Worm (Caenorhabditis elegans) whole organism, L3 larva: ENCODE measurements around the gene F56C3.9.

Source experiments
- R02D3.7 ChIP-seq: fragments of 150-350 bp; optimal IDR thresholded peaks from 2 replicates; lab custom pipeline; 2014; ENCODE audit warnings: missing biosample characterization, missing genetic modification characterization
- ZK546.5 ChIP-seq: sonication (generic microtip); optimal IDR thresholded peaks from 2 replicates; lab custom pipeline; 2017; ENCODE audit warnings: missing biosample characterization, missing genetic modification characterization
- aly-2 ChIP-seq: fragments of 150-350 bp; optimal IDR thresholded peaks from 2 replicates; lab custom pipeline; 2014; ENCODE audit warnings: missing biosample characterization, missing genetic modification characterization
- ama-1 ChIP-seq: fragments of 150-350 bp; optimal IDR thresholded peaks from 2 replicates; lab custom pipeline; 2018
- ceh-16 ChIP-seq: sonication (generic microtip); optimal IDR thresholded peaks from 2 replicates; lab custom pipeline; 2017; ENCODE audit warnings: missing biosample characterization, missing genetic modification characterization
- ceh-28 ChIP-seq: fragments of 150-350 bp; optimal IDR thresholded peaks from 2 replicates; lab custom pipeline; 2014; ENCODE audit warnings: missing biosample characterization, missing genetic modification reagents, missing genetic modification characterization
- ceh-82 ChIP-seq: fragments of 150-350 bp; optimal IDR thresholded peaks from 2 replicates; lab custom pipeline; 2014; ENCODE audit warnings: missing biosample characterization, missing genetic modification characterization
- ceh-9 ChIP-seq: sonication (generic microtip); optimal IDR thresholded peaks from 2 replicates; lab custom pipeline; 2018; ENCODE audit warnings: missing biosample characterization, missing genetic modification characterization
- daf-12 ChIP-seq: fragments of 150-350 bp; optimal IDR thresholded peaks from 2 replicates; lab custom pipeline; 2014; ENCODE audit warnings: missing biosample characterization, missing genetic modification reagents, missing genetic modification characterization
- egl-27 ChIP-seq: sonication (generic microtip); optimal IDR thresholded peaks from 4 replicates; lab custom pipeline; 2017; ENCODE audit warnings: missing biosample characterization, missing genetic modification reagents, missing genetic modification characterization
- egl-5 ChIP-seq: fragments of 150-350 bp; optimal IDR thresholded peaks from 2 replicates; lab custom pipeline; 2017; ENCODE audit warnings: missing biosample characterization, missing genetic modification reagents, missing genetic modification characterization, inconsistent platforms
- elt-1 ChIP-seq: fragments of 150-350 bp; optimal IDR thresholded peaks from 2 replicates; lab custom pipeline; 2014; ENCODE audit warnings: missing biosample characterization, missing genetic modification characterization
- elt-2 ChIP-seq: sonication (generic microtip); optimal IDR thresholded peaks from 2 replicates; lab custom pipeline; 2016; ENCODE audit warnings: missing genetic modification reagents, mild to moderate bottlenecking, missing genetic modification characterization, missing compliant biosample characterization
- elt-3 ChIP-seq, 3 experiments: fragments of 150-350 bp in 1 of 3; sonication (generic microtip) in 2 of 3; optimal IDR thresholded peaks; 2 replicates in 2 of 3; 4 replicates in 1 of 3; lab custom pipeline; 2014 to 2017; ENCODE audit warnings: missing biosample characterization in 3 of 3, missing genetic modification characterization in 3 of 3
- eor-1 ChIP-seq, 2 experiments: fragments of 150-350 bp; optimal IDR thresholded peaks; 2 replicates each; lab custom pipeline; 2014 to 2018; ENCODE audit warnings: missing biosample characterization in 2 of 2, missing genetic modification characterization in 2 of 2
- fkh-10 ChIP-seq: sonication (generic microtip); optimal IDR thresholded peaks from 2 replicates; lab custom pipeline; 2017; ENCODE audit warnings: missing biosample characterization, missing genetic modification reagents, missing genetic modification characterization
- fkh-2 ChIP-seq: fragments of 150-350 bp; optimal IDR thresholded peaks from 2 replicates; lab custom pipeline; 2014; ENCODE audit warnings: missing biosample characterization, missing genetic modification reagents, missing genetic modification characterization
- fos-1 ChIP-seq: fragments of 150-350 bp; optimal IDR thresholded peaks from 2 replicates; lab custom pipeline; 2014; ENCODE audit warnings: missing biosample characterization, missing genetic modification characterization
- hmg-11 ChIP-seq: sonication (generic microtip); optimal IDR thresholded peaks from 2 replicates; lab custom pipeline; 2016; ENCODE audit warnings: missing genetic modification characterization, missing compliant biosample characterization
- jun-1 ChIP-seq: fragments of 150-350 bp; optimal IDR thresholded peaks from 2 replicates; lab custom pipeline; 2014; ENCODE audit warnings: missing biosample characterization, missing genetic modification reagents, missing genetic modification characterization
- lin-15B ChIP-seq: fragments of 150-350 bp; optimal IDR thresholded peaks from 2 replicates; lab custom pipeline; 2014; ENCODE audit warnings: missing biosample characterization, missing genetic modification characterization
- lin-39 ChIP-seq: fragments of 150-350 bp; optimal IDR thresholded peaks from 2 replicates; lab custom pipeline; 2018; ENCODE audit warnings: missing biosample characterization, missing genetic modification reagents, missing genetic modification characterization
- lsy-12 ChIP-seq: sonication (generic microtip); optimal IDR thresholded peaks from 2 replicates; lab custom pipeline; 2016; ENCODE audit warnings: mild to moderate bottlenecking, missing genetic modification characterization, missing compliant biosample characterization
- mdl-1 ChIP-seq: fragments of 150-350 bp; optimal IDR thresholded peaks from 2 replicates; lab custom pipeline; 2014; ENCODE audit warnings: missing biosample characterization, missing genetic modification characterization
- mml-1 ChIP-seq: fragments of 150-350 bp; sonication (generic microtip); optimal IDR thresholded peaks from 3 replicates; lab custom pipeline; 2014; ENCODE audit warnings: missing biosample characterization, missing genetic modification characterization
- nfya-1 ChIP-seq: sonication (generic microtip); optimal IDR thresholded peaks from 2 replicates; lab custom pipeline; 2017; ENCODE audit warnings: missing genetic modification characterization, mild to moderate bottlenecking, missing compliant biosample characterization, antibody characterized with exemption, moderate library complexity; ENCODE audit not compliant: insufficient read depth
- nhr-11 ChIP-seq: fragments of 150-350 bp; optimal IDR thresholded peaks from 2 replicates; lab custom pipeline; 2014; ENCODE audit warnings: missing biosample characterization, missing genetic modification characterization
- nhr-12 ChIP-seq: fragments of 150-350 bp; optimal IDR thresholded peaks from 2 replicates; lab custom pipeline; 2014; ENCODE audit warnings: missing biosample characterization, missing genetic modification characterization
- nhr-23 ChIP-seq: fragments of 150-350 bp; optimal IDR thresholded peaks from 2 replicates; lab custom pipeline; 2014; ENCODE audit warnings: missing biosample characterization, missing genetic modification reagents, missing genetic modification characterization
- nhr-237 ChIP-seq: fragments of 150-350 bp; optimal IDR thresholded peaks from 2 replicates; lab custom pipeline; 2014; ENCODE audit warnings: missing biosample characterization, missing genetic modification characterization
- nhr-25 ChIP-seq: sonication (generic microtip); optimal IDR thresholded peaks from 2 replicates; lab custom pipeline; 2017; ENCODE audit warnings: missing biosample characterization, missing genetic modification characterization
- nhr-28 ChIP-seq: fragments of 150-350 bp; optimal IDR thresholded peaks from 2 replicates; lab custom pipeline; 2014; ENCODE audit warnings: missing biosample characterization, missing genetic modification characterization
- nhr-43 ChIP-seq: sonication (generic microtip); optimal IDR thresholded peaks from 2 replicates; lab custom pipeline; 2016; ENCODE audit warnings: mild to moderate bottlenecking, missing genetic modification characterization, missing compliant biosample characterization; ENCODE audit not compliant: poor library complexity, severe bottlenecking
- nhr-67 ChIP-seq: fragments of 150-350 bp; optimal IDR thresholded peaks from 2 replicates; lab custom pipeline; 2014; ENCODE audit warnings: missing biosample characterization, missing genetic modification characterization
- nhr-76 ChIP-seq: fragments of 150-350 bp; sonication (generic microtip); optimal IDR thresholded peaks from 5 replicates; lab custom pipeline; 2014; ENCODE audit warnings: missing biosample characterization, missing genetic modification characterization
- nhr-77 ChIP-seq: fragments of 150-350 bp; optimal IDR thresholded peaks from 2 replicates; lab custom pipeline; 2014; ENCODE audit warnings: missing biosample characterization, missing genetic modification characterization
- pha-4 ChIP-seq: fragments of 150-350 bp; optimal IDR thresholded peaks from 2 replicates; lab custom pipeline; 2014; ENCODE audit warnings: missing biosample characterization, missing genetic modification reagents, missing genetic modification characterization
- pqm-1 ChIP-seq: fragments of 150-350 bp; optimal IDR thresholded peaks from 2 replicates; lab custom pipeline; 2017; ENCODE audit warnings: missing biosample characterization, missing genetic modification characterization, inconsistent platforms
- sea-2 ChIP-seq: fragments of 150-350 bp; sonication (generic microtip); optimal IDR thresholded peaks from 4 replicates; lab custom pipeline; 2014; ENCODE audit warnings: missing biosample characterization, missing genetic modification reagents, missing genetic modification characterization
- skn-1 ChIP-seq: fragments of 150-350 bp; optimal IDR thresholded peaks from 2 replicates; lab custom pipeline; 2014; ENCODE audit warnings: missing biosample characterization, missing genetic modification characterization
- snpc-4 ChIP-seq: fragments of 150-350 bp; optimal IDR thresholded peaks from 2 replicates; lab custom pipeline; 2014; ENCODE audit warnings: missing biosample characterization, missing genetic modification characterization
- tbx-2 ChIP-seq: sonication (generic microtip); optimal IDR thresholded peaks from 2 replicates; lab custom pipeline; 2016; ENCODE audit warnings: mild to moderate bottlenecking, missing genetic modification characterization, missing compliant biosample characterization
- unc-39 ChIP-seq: sonication (generic microtip); optimal IDR thresholded peaks from 4 replicates; lab custom pipeline; 2017; ENCODE audit warnings: missing biosample characterization, missing genetic modification characterization
- unc-62 ChIP-seq: fragments of 150-350 bp; sonication (generic microtip); optimal IDR thresholded peaks from 4 replicates; lab custom pipeline; 2014; ENCODE audit warnings: missing biosample characterization, missing genetic modification reagents, missing genetic modification characterization
- zag-1 ChIP-seq: fragments of 150-350 bp; optimal IDR thresholded peaks from 2 replicates; lab custom pipeline; 2014; ENCODE audit warnings: missing biosample characterization, missing genetic modification characterization
- ztf-11 ChIP-seq: fragments of 150-350 bp; optimal IDR thresholded peaks from 2 replicates; lab custom pipeline; 2014; ENCODE audit warnings: missing biosample characterization, missing genetic modification characterization
- ztf-4 ChIP-seq: fragments of 150-350 bp; optimal IDR thresholded peaks from 2 replicates; lab custom pipeline; 2014; ENCODE audit warnings: missing biosample characterization, missing genetic modification characterization

F56C3.9 gene

DNA sequence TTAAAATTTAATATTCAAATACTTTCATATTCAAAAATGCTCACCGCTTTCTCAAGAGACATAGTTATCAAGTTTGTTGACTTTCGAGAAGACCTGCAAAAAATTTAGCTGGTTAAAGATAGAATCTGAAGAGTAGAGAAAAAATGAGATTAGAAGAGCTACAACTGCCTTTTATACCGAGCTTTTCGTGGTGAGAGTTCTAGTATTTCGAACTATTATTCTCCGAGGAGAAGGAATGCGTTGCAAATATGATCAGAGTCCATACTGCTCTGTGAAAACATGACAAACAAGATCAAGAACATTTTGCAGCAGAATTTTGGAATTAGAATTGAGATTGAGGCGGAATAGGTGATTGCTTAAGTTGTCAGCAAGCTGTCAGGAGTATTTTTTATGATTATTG lies 33.2 kb downstream of the F56C3.9 start, which contains the start of gene F56C3.4:
Gene F56C3.4, minus strand, starts transcription at position 101 of the 400 bp plus-strand sequence.
- no peak for TF ChIP-seq mdl-1 (tag; lab: Kevin White, UChicago)
- TF ChIP-seq, all 47 proteins: peak for 0

DNA sequence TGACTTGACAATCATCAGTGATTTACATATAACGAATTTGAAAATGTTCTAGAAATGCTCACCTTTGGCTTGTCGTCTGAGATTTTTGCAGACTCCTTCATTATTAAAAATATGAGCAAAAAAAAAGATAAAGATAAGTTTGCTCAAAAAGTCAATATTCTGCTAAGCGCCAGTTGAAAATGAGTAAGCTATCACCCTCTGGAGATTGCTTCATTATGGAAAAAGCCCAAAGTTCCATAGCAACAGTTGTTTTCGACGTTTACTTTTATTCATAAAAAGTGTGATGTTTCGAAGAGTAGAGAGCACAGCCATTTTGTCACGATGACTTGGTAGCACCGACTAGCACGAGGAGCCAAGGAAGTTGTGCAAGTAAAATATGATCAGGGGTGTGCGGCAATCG lies 35.5 kb downstream of the F56C3.9 start, which contains the start of gene F56C3.3:
Gene F56C3.3, minus strand, starts transcription at position 101 of the 400 bp plus-strand sequence.
- TF ChIP-seq elt-1 (tag; lab: Kevin White, UChicago) = no peak

DNA sequence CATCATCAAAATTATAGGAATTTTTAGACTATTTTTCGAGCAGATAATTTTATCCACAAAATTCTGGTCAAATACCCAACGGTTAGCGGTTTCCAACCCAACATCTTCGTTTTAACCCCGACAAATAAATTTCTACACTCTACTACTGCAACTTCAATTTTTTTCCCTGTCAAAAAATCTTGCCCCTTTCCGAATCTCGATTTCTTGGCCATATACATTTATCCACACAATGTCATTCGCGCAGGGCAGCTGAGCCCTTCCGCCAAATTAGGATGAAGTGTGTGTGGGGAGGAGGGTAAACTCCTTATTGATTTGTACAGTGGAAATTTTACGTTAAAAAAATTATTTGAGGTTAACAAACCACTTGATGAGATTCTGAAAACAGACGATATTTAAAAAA lies 49.0 kb downstream of the F56C3.9 start:
- TF ChIP-seq pqm-1 = peak; percentile 77
- peak; percentile 97 for TF ChIP-seq lin-39
- TF ChIP-seq lin-15B = peak; percentile 38
- TF ChIP-seq egl-5 (tag; lab: Kevin White, UChicago) = peak; percentile 83
- no peak for TF ChIP-seq mml-1
- peak; percentile 59 for TF ChIP-seq fkh-2 (tag; lab: Kevin White, UChicago)
- TF ChIP-seq nhr-25 (tag; lab: Kevin White, UChicago) = peak; percentile 97
- peak; percentile 97 for TF ChIP-seq pha-4 (tag; lab: Kevin White, UChicago)
- TF ChIP-seq ceh-28 (tag; lab: Kevin White, UChicago) = peak; percentile 99
- TF ChIP-seq nhr-43 = peak; percentile 98
- peak; percentile 78 for TF ChIP-seq elt-2 (tag; lab: Kevin White, UChicago)
- TF ChIP-seq sea-2 = no peak
- TF ChIP-seq fos-1 = peak; percentile 93
- TF ChIP-seq tbx-2 = peak; percentile 98
- peak; percentile 87 for TF ChIP-seq unc-62 (GFP tag; lab: Kevin White, UChicago)
- TF ChIP-seq nhr-76 (tag; lab: Kevin White, UChicago) = peak; percentile 67
- no peak for TF ChIP-seq ceh-9
- TF ChIP-seq nhr-12 (tag; lab: Kevin White, UChicago) = peak; percentile 26
- TF ChIP-seq elt-3 (tag; optimal IDR thresholded peaks at IDR 0.05; lab: Kevin White, UChicago) = peak; percentile 50 to 96 (median 81)
- peak; percentile 99 for TF ChIP-seq jun-1 (tag; lab: Kevin White, UChicago)
- peak; percentile 97 for TF ChIP-seq nhr-23
- TF ChIP-seq unc-39 (tag; lab: Kevin White, UChicago) = peak; percentile 45
- TF ChIP-seq elt-1 (tag; lab: Kevin White, UChicago) = peak; percentile 79
- peak; percentile 80 for TF ChIP-seq mdl-1 (tag; lab: Kevin White, UChicago)
- TF ChIP-seq ceh-16 (tag; lab: Kevin White, UChicago) = peak; percentile 83
- TF ChIP-seq egl-27 (tag; lab: Kevin White, UChicago) = peak; percentile 93
- peak; percentile 83 for TF ChIP-seq zag-1 (tag; lab: Kevin White, UChicago)
- TF ChIP-seq fkh-10 (GFP tag; lab: Kevin White, UChicago) = peak; percentile 97
- no peak for TF ChIP-seq ZK546.5
- TF ChIP-seq lsy-12 (tag; lab: Kevin White, UChicago) = peak; percentile 92
- peak; percentile 92 for TF ChIP-seq nfya-1 (tag; lab: Kevin White, UChicago)
- peak; percentile 69 for TF ChIP-seq daf-12
- peak; percentile 81 for TF ChIP-seq nhr-28 (tag; lab: Kevin White, UChicago)
- TF ChIP-seq aly-2 (tag; lab: Kevin White, UChicago) = peak; percentile 91
- TF ChIP-seq ztf-4 (tag; lab: Kevin White, UChicago) = peak; percentile 72
- TF ChIP-seq skn-1 (tag; lab: Kevin White, UChicago) = peak; percentile 96
- peak; percentile 97 for TF ChIP-seq ceh-82 (tag; lab: Kevin White, UChicago)
- peak; percentile 43 for TF ChIP-seq nhr-67 (tag; lab: Kevin White, UChicago)
- TF ChIP-seq hmg-11 (tag; lab: Kevin White, UChicago) = peak; percentile 97
- no peak for TF ChIP-seq ztf-11 (tag; lab: Kevin White, UChicago)
- TF ChIP-seq R02D3.7 (tag; lab: Kevin White, UChicago) = peak; percentile 90
- TF ChIP-seq ama-1 (lab: Kevin White, UChicago) = no peak
- TF ChIP-seq eor-1 (tag; optimal IDR thresholded peaks at IDR 0.05; lab: Kevin White, UChicago) = peak in 1 of 2 experiments; percentile 81
- TF ChIP-seq snpc-4 (tag; lab: Kevin White, UChicago) = peak; percentile 95
- peak; percentile 72 for TF ChIP-seq nhr-237 (tag; lab: Kevin White, UChicago)
- TF ChIP-seq nhr-77 (tag; lab: Kevin White, UChicago) = peak; percentile 97
- TF ChIP-seq nhr-11 (tag; lab: Kevin White, UChicago) = peak; percentile 94
